Worm (Caenorhabditis elegans): ENCODE results near the gene C38D9.2.

DNA sequence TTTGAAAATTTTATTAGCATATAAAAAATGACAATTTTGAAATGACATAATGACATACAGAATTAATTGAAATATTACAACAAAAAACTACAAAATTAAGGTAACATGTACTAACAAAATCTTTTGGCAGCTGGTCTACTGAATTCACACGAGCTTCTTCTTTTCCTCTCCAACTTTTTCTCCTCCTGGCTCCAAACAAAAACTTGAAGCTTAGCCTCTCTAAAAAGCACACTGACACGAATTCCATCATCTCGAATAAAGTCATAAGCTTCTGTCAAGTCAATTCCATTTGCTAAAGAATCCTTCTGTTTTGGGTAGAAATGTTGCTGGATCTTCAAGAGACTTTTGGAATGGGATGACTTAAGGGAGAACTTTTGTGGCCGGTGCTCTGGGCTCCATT lies 15.6 kb upstream of the C38D9.2 start:
- TF ChIP-seq sptf-1 (tag; optimal IDR thresholded peaks at IDR 0.05), result no peak
- TF ChIP-seq snpc-4 (tag; optimal IDR thresholded peaks at IDR 0.05), result no peak
- no peak for TF ChIP-seq blmp-1 (tag; optimal IDR thresholded peaks at IDR 0.05)
- no peak for TF ChIP-seq unc-39 (tag; optimal IDR thresholded peaks at IDR 0.05)
